Worm (Caenorhabditis elegans): ENCODE data around the gene W01B6.6.

DNA sequence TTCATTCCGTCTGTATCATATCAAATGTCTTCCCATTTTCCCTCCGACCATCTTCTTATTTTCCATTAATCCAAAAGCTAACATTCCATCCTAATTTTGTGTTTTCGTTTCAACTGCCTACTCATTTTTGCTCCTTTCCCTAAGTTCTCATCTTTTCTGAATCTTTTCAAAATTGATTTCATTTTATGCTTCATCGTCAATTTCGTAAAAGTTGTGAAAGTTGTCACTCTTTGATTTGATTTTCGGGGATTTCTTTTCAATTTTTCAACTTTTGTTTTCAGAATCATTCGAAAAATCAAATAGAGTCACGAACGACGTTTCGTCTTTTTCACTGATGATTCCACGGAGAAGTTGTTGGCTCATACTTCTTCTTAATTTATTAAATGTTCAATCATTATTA lies 13.4 kb upstream of the W01B6.6 start, which contains the start of gene cwn-2:
- TF ChIP-seq dao-5 (tag; optimal IDR thresholded peaks at IDR 0.05): no peak
- TF ChIP-seq him-1 (tag; optimal IDR thresholded peaks at IDR 0.05): no peak
